Fruit fly (Drosophila melanogaster) whole organism, wandering third instar larva: Measurements from ENCODE around the gene CG43203.

Experiments used
- Hnf4 ChIP-seq: fragments of 200-800 bp; sonication (Bioruptor generic); optimal IDR thresholded peaks from 2 replicates; lab custom pipeline; 2016; ENCODE audit warnings: missing biosample characterization, mild to moderate bottlenecking, missing genetic modification characterization
- Rel ChIP-seq, 2 experiments: fragments of 200-800 bp; sonication (Bioruptor generic) in 1 of 2; optimal IDR thresholded peaks; 2 replicates in 1 of 2; 3 replicates in 1 of 2; lab custom pipeline; 2016 to 2019; ENCODE audit warnings: mild to moderate bottlenecking in 2 of 2, missing biosample characterization in 2 of 2, missing genetic modification characterization in 2 of 2, moderate library complexity in 1 of 2
- psq ChIP-seq: fragments of 200-800 bp; sonication (Bioruptor generic); optimal IDR thresholded peaks from 3 replicates; lab custom pipeline; 2017; ENCODE audit warnings: missing biosample characterization, mild to moderate bottlenecking, missing genetic modification characterization, moderate library complexity
- usp ChIP-seq: fragments of >200 bp; optimal IDR thresholded peaks from 2 replicates; lab custom pipeline; 2017; ENCODE audit warnings: missing biosample characterization, missing genetic modification characterization

DNA sequence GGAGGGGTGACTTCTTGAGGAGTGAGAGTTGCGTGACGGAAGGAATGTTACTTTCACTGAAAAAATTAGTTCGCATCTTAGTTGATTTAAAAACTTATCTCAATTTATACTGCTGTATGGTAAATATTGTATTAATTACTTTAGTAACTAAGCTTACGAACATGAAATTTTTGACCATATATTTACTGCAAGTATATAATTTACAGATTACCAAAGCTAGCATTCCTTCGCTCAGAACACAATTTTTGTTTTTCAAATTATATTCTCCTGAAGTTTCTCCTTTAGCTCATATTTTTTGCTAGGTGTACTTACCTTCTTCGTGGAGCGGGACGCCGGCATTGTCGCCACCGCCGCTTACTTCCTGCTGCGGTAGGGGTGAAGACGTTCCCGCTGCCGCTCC, 16.8 kb downstream of the CG43203 start:
- no peak for TF ChIP-seq usp
- TF ChIP-seq Hnf4, result no peak
- TF ChIP-seq Rel (GFP tag; optimal IDR thresholded peaks at IDR 0.05; lab: Kevin White, UChicago), result no peak
- no peak for TF ChIP-seq Rel (tag; optimal IDR thresholded peaks at IDR 0.05; lab: Kevin White, UChicago)
- TF ChIP-seq psq, result no peak
